Fruit fly (Drosophila melanogaster) whole organism, adult: ENCODE results near the gene gammaTub37C.

Experiments
- CG12768 ChIP-seq: fragments of 200-800 bp; sonication (Bioruptor generic); optimal IDR thresholded peaks from 2 replicates; lab custom pipeline; 2017; ENCODE audit warnings: missing biosample characterization, missing genetic modification characterization, mild to moderate bottlenecking, moderate library complexity, missing genetic modification reagents
- CG1620 ChIP-seq: fragments of 200-800 bp; sonication (Bioruptor generic); optimal IDR thresholded peaks from 2 replicates; lab custom pipeline; 2016; ENCODE audit warnings: missing biosample characterization, missing genetic modification characterization
- CG5204 ChIP-seq: fragments of 200-800 bp; sonication (Bioruptor generic); optimal IDR thresholded peaks from 2 replicates; lab custom pipeline; 2016; ENCODE audit warnings: missing biosample characterization, missing genetic modification characterization
- CG7101 ChIP-seq: fragments of 200-800 bp; sonication (Bioruptor generic); optimal IDR thresholded peaks from 2 replicates; lab custom pipeline; 2018; ENCODE audit warnings: missing biosample characterization, mild to moderate bottlenecking, missing genetic modification characterization, moderate library complexity
- Crg-1 ChIP-seq: fragments of 200-800 bp; sonication (Bioruptor generic); optimal IDR thresholded peaks from 2 replicates; lab custom pipeline; 2016; ENCODE audit warnings: missing biosample characterization, missing genetic modification characterization
- cnc ChIP-seq, 2 experiments: fragments of >200 bp; optimal IDR thresholded peaks; 2 replicates each; lab custom pipeline; 2017
- kay ChIP-seq: fragments of 200-800 bp; sonication (Bioruptor generic); peaks from one replicate; lab custom pipeline; 2016; ENCODE audit warnings: missing biosample characterization, missing genetic modification characterization, borderline replicate concordance
- ovo ChIP-seq: fragments of 200-800 bp; sonication (Bioruptor generic); optimal IDR thresholded peaks from 2 replicates; lab custom pipeline; 2016; ENCODE audit warnings: missing biosample characterization, missing genetic modification characterization
- pad ChIP-seq: fragments of 200-800 bp; sonication (Bioruptor generic); optimal IDR thresholded peaks from 3 replicates; lab custom pipeline; 2017; ENCODE audit warnings: missing biosample characterization, missing genetic modification characterization, mild to moderate bottlenecking, moderate library complexity, missing genetic modification reagents
- toe ChIP-seq: fragments of 200-800 bp; sonication (Bioruptor generic); optimal IDR thresholded peaks from 2 replicates; lab custom pipeline; 2016; ENCODE audit warnings: missing biosample characterization, missing genetic modification characterization

- no peak for TF ChIP-seq CG12768 (GFP tag; lab: Kevin White, UChicago)
- TF ChIP-seq pad, result no peak
- TF ChIP-seq cnc (optimal IDR thresholded peaks at IDR 0.05; lab: Kevin White, UChicago), result no peak
- TF ChIP-seq Crg-1, result no peak
- TF ChIP-seq kay (GFP tag; lab: Kevin White, UChicago), result no peak
- TF ChIP-seq CG1620, result no peak
- TF ChIP-seq ovo (GFP tag; lab: Kevin White, UChicago), result no peak
- no peak for TF ChIP-seq CG7101
- no peak for TF ChIP-seq toe (GFP tag; lab: Kevin White, UChicago)
- no peak for TF ChIP-seq CG5204 (GFP tag; lab: Kevin White, UChicago)
Measured at dm6 chr2L:19193703-19194102, 8.2 kb upstream of the gammaTub37C start.
